Worm (Caenorhabditis elegans): Measurements from ENCODE around the gene srt-54.

- TF ChIP-seq pbrm-1 (GFP tag; IDR thresholded peaks at IDR 0.05) (no peak), ztf-3 (GFP tag; optimal IDR thresholded peaks at IDR 0.05) (no peak), D2030.7 (GFP tag; IDR thresholded peaks at IDR 0.05) (no peak), tbx-9 (tag; optimal IDR thresholded peaks at IDR 0.05; ENCODE audit: borderline replicate concordance) (no peak), ama-1 (optimal IDR thresholded peaks at IDR 0.05) (no peak), ama-1 (GFP tag; optimal IDR thresholded peaks at IDR 0.05) (no peak), hmg-20 (GFP tag; IDR thresholded peaks at IDR 0.05) (no peak), snpc-1.3 (tag; optimal IDR thresholded peaks at IDR 0.05; ENCODE audit: insufficient read depth) (no peak), mes-4 (tag; optimal IDR thresholded peaks at IDR 0.05) (no peak), unc-130 (GFP tag; optimal IDR thresholded peaks at IDR 0.05) (no peak), nhr-120 (GFP tag; IDR thresholded peaks at IDR 0.05) (no peak), B0261.1 (tag; optimal IDR thresholded peaks at IDR 0.05) (no peak), pha-4 (tag; optimal IDR thresholded peaks at IDR 0.05) (no peak)
Measured at ce11 chrII:75831-76230, 41.2 kb upstream of the srt-54 start.

Data from whole organism, young adult.